Fruit fly (Drosophila melanogaster): ENCODE measurements around the gene CG12395.

- TF ChIP-seq CG34406 (GFP tag; optimal IDR thresholded peaks at IDR 0.05) = no peak
- peak; percentile 33 for TF ChIP-seq Hr39 (GFP tag; optimal IDR thresholded peaks at IDR 0.05)
- TF ChIP-seq Blimp-1 (GFP tag; optimal IDR thresholded peaks at IDR 0.05) = no peak
- TF ChIP-seq spab (GFP tag; optimal IDR thresholded peaks at IDR 0.05) = no peak
- no peak for TF ChIP-seq Sox15 (GFP tag; optimal IDR thresholded peaks at IDR 0.05)
- TF ChIP-seq Gug (GFP tag; IDR thresholded peaks at IDR 0.05) = no peak
- TF ChIP-seq CG15336 (GFP tag; IDR thresholded peaks at IDR 0.05) = no peak
- no peak for TF ChIP-seq CG6792 (GFP tag; optimal IDR thresholded peaks at IDR 0.05)
- no peak for TF ChIP-seq CG6163 (GFP tag; IDR thresholded peaks at IDR 0.05)
These were observed 49.0 kb upstream of the CG12395 start for dm6 chrX:16111655-16112054.

Data from whole organism, prepupa.